Fruit fly (Drosophila melanogaster) whole organism, embryonic: ENCODE data around the gene LSm7.
A peak's percentile ranks its signal among the peaks of the same experiment; 100 is the strongest.

Source experiments
- B-H2 ChIP-seq: fragments of 200-800 bp; sonication (Bioruptor generic); optimal IDR thresholded peaks from 2 replicates; lab custom pipeline; 2018; ENCODE audit warnings: missing biosample characterization, mild to moderate bottlenecking, missing genetic modification characterization
- CG10654 ChIP-seq: fragments of 200-800 bp; sonication (Bioruptor generic); optimal IDR thresholded peaks from 2 replicates; lab custom pipeline; 2016; ENCODE audit warnings: missing biosample characterization, missing genetic modification characterization
- CG11504 ChIP-seq: fragments of 200-800 bp; sonication (Bioruptor generic); optimal IDR thresholded peaks from 3 replicates; lab custom pipeline; 2019; ENCODE audit warnings: missing biosample characterization, mild to moderate bottlenecking, missing genetic modification characterization, moderate library complexity
- CG11723 ChIP-seq: fragments of 200-800 bp; sonication (Bioruptor generic); optimal IDR thresholded peaks from 2 replicates; lab custom pipeline; 2017; ENCODE audit warnings: missing biosample characterization, mild to moderate bottlenecking, missing genetic modification characterization
- CG16863 ChIP-seq: fragments of 200-800 bp; sonication (Bioruptor generic); optimal IDR thresholded peaks from 3 replicates; lab custom pipeline; 2016; ENCODE audit warnings: missing biosample characterization, missing genetic modification characterization
- CG17359 ChIP-seq: fragments of 200-800 bp; sonication (Bioruptor generic); optimal IDR thresholded peaks from 3 replicates; lab custom pipeline; 2018; ENCODE audit warnings: missing biosample characterization, mild to moderate bottlenecking, missing genetic modification characterization, moderate library complexity
- CG17912 ChIP-seq: fragments of 200-800 bp; sonication (Bioruptor generic); optimal IDR thresholded peaks from 2 replicates; lab custom pipeline; 2018; ENCODE audit warnings: missing biosample characterization, mild to moderate bottlenecking, missing genetic modification characterization
- CG2712 ChIP-seq: fragments of 200-800 bp; optimal IDR thresholded peaks from 3 replicates; lab custom pipeline; 2019; ENCODE audit warnings: missing biosample characterization, mild to moderate bottlenecking, missing genetic modification characterization, moderate library complexity
- CG30020 ChIP-seq: fragments of 200-800 bp; optimal IDR thresholded peaks from 2 replicates; lab custom pipeline; 2019; ENCODE audit warnings: missing biosample characterization, mild to moderate bottlenecking, missing genetic modification characterization, moderate library complexity
- CG31441 ChIP-seq: fragments of 200-800 bp; sonication (Bioruptor generic); IDR thresholded peaks from 2 replicates; pipeline ENCODE4 v1.3.6; 2022; ENCODE audit warnings: missing biosample characterization, missing genetic modification characterization
- CG3163 ChIP-seq: fragments of 200-800 bp; sonication (Bioruptor generic); optimal IDR thresholded peaks from 3 replicates; lab custom pipeline; 2016; ENCODE audit warnings: missing biosample characterization, missing genetic modification characterization
- CG32767 ChIP-seq: fragments of 200-800 bp; sonication (Bioruptor generic); IDR thresholded peaks from 2 replicates; pipeline ENCODE4 v1.3.6; 2022; ENCODE audit warnings: missing biosample characterization, missing genetic modification characterization
- CG3847 ChIP-seq: fragments of 200-800 bp; sonication (Bioruptor generic); IDR thresholded peaks from 2 replicates; pipeline ENCODE4 v1.3.6; 2022; ENCODE audit warnings: missing biosample characterization, missing genetic modification characterization
- CG7271 ChIP-seq: fragments of 200-800 bp; sonication (Bioruptor generic); optimal IDR thresholded peaks from 2 replicates; lab custom pipeline; 2018; ENCODE audit warnings: missing biosample characterization, mild to moderate bottlenecking, missing genetic modification characterization, moderate library complexity
- CG7556 ChIP-seq: fragments of 200-800 bp; sonication (Bioruptor generic); optimal IDR thresholded peaks from 2 replicates; lab custom pipeline; 2017; ENCODE audit warnings: missing biosample characterization, mild to moderate bottlenecking, missing genetic modification characterization
- CG7839 ChIP-seq: fragments of 200-800 bp; sonication (Bioruptor generic); optimal IDR thresholded peaks from 3 replicates; lab custom pipeline; 2018; ENCODE audit warnings: missing biosample characterization, mild to moderate bottlenecking, missing genetic modification characterization, moderate library complexity
- CG7928 ChIP-seq: fragments of 200-800 bp; sonication (Bioruptor generic); optimal IDR thresholded peaks from 2 replicates; lab custom pipeline; 2017; ENCODE audit warnings: missing biosample characterization, mild to moderate bottlenecking, missing genetic modification characterization
- CG8281 ChIP-seq: fragments of 200-800 bp; sonication (Bioruptor generic); optimal IDR thresholded peaks from 2 replicates; lab custom pipeline; 2018; ENCODE audit warnings: missing biosample characterization, mild to moderate bottlenecking, missing genetic modification characterization, moderate library complexity
- CkIIα-i1 ChIP-seq: fragments of 200-800 bp; sonication (Bioruptor generic); IDR thresholded peaks from 2 replicates; pipeline ENCODE4 v1.3.6; 2022; ENCODE audit warnings: missing biosample characterization, missing genetic modification characterization
- D19A ChIP-seq: fragments of 200-800 bp; optimal IDR thresholded peaks from 3 replicates; lab custom pipeline; 2019; ENCODE audit warnings: missing biosample characterization, mild to moderate bottlenecking, missing genetic modification characterization, moderate library complexity
- E2f1 ChIP-seq: fragments of 200-800 bp; sonication (Bioruptor generic); IDR thresholded peaks from 2 replicates; pipeline ENCODE4 v1.3.6; 2022; ENCODE audit warnings: missing biosample characterization, missing genetic modification characterization
- Ets97D ChIP-seq: fragments of 200-800 bp; sonication (Bioruptor generic); optimal IDR thresholded peaks from 3 replicates; lab custom pipeline; 2016; ENCODE audit warnings: missing biosample characterization, missing genetic modification characterization
- Hey ChIP-seq: fragments of 200-800 bp; sonication (Bioruptor generic); optimal IDR thresholded peaks from 3 replicates; lab custom pipeline; 2018; ENCODE audit warnings: missing biosample characterization, mild to moderate bottlenecking, missing genetic modification characterization
- Hmr ChIP-seq: fragments of 200-800 bp; sonication (Bioruptor generic); optimal IDR thresholded peaks from 3 replicates; lab custom pipeline; 2017; ENCODE audit warnings: mild to moderate bottlenecking, missing biosample characterization, missing genetic modification reagents, missing genetic modification characterization
- Hr3 ChIP-seq: fragments of 200-800 bp; sonication (Bioruptor generic); optimal IDR thresholded peaks from 3 replicates; lab custom pipeline; 2016; ENCODE audit warnings: missing biosample characterization, missing genetic modification characterization
- Hr39 ChIP-seq: fragments of >200 bp; optimal IDR thresholded peaks from 2 replicates; lab custom pipeline; 2017
- MBD-R2 ChIP-seq: fragments of 200-800 bp; sonication (Bioruptor generic); IDR thresholded peaks from 2 replicates; pipeline ENCODE4 v1.3.6; 2022; ENCODE audit warnings: missing biosample characterization, missing genetic modification characterization
- Med ChIP-seq: fragments of 200-800 bp; sonication (Bioruptor generic); peaks from one replicate; lab custom pipeline; 2016; ENCODE audit warnings: missing biosample characterization, missing genetic modification characterization, mild to moderate bottlenecking, inconsistent platforms, moderate library complexity
- Ravus ChIP-seq: fragments of 200-800 bp; sonication (Bioruptor generic); IDR thresholded peaks from 2 replicates; pipeline ENCODE4 v1.3.6; 2022; ENCODE audit warnings: missing biosample characterization, missing genetic modification characterization
- Scr ChIP-seq: fragments of 200-800 bp; sonication (Bioruptor generic); IDR thresholded peaks from 2 replicates; pipeline ENCODE4 v1.3.6; 2022; ENCODE audit warnings: missing biosample characterization, missing genetic modification characterization; ENCODE audit not compliant: partially characterized antibody
- Sox100B ChIP-seq: fragments of 200-800 bp; sonication (Bioruptor generic); optimal IDR thresholded peaks from 3 replicates; lab custom pipeline; 2018; ENCODE audit warnings: missing biosample characterization, mild to moderate bottlenecking, missing genetic modification characterization
- ac ChIP-seq: fragments of 200-800 bp; sonication (Bioruptor generic); optimal IDR thresholded peaks from 3 replicates; lab custom pipeline; 2017; ENCODE audit warnings: missing biosample characterization, mild to moderate bottlenecking, missing genetic modification characterization
- aop ChIP-seq: fragments of 200-800 bp; sonication (Bioruptor generic); IDR thresholded peaks from 2 replicates; pipeline ENCODE4 v1.3.6; 2022; ENCODE audit warnings: missing biosample characterization, missing genetic modification characterization
- dati ChIP-seq: fragments of 200-800 bp; sonication (Bioruptor generic); IDR thresholded peaks from 2 replicates; pipeline ENCODE4 v1.3.6; 2022; ENCODE audit warnings: missing biosample characterization, missing genetic modification characterization
- dpn ChIP-seq, 2 experiments: fragments of 200-800 bp; sonication (Bioruptor generic); optimal IDR thresholded peaks; 3 replicates each; lab custom pipeline; 2016; ENCODE audit warnings: missing biosample characterization in 2 of 2, missing genetic modification characterization in 2 of 2
- eve ChIP-seq, 2 experiments: fragments of >200 bp; optimal IDR thresholded peaks; 2 replicates each; lab custom pipeline; 2017; ENCODE audit warnings: missing biosample characterization in 2 of 2, missing genetic modification characterization in 2 of 2
- fd64A ChIP-seq: fragments of 200-800 bp; sonication (Bioruptor generic); optimal IDR thresholded peaks from 3 replicates; lab custom pipeline; 2018; ENCODE audit warnings: missing biosample characterization, mild to moderate bottlenecking, missing genetic modification characterization
- gsb ChIP-seq: fragments of 200-800 bp; sonication (Bioruptor generic); IDR thresholded peaks from 2 replicates; pipeline ENCODE4 v1.3.6; 2022; ENCODE audit warnings: missing biosample characterization, missing genetic modification characterization
- gsb-n ChIP-seq: fragments of 200-800 bp; sonication (Bioruptor generic); optimal IDR thresholded peaks from 3 replicates; lab custom pipeline; 2018; ENCODE audit warnings: missing biosample characterization, mild to moderate bottlenecking, missing genetic modification characterization
- kay ChIP-seq: fragments of 200-800 bp; sonication (Bioruptor generic); optimal IDR thresholded peaks from 2 replicates; lab custom pipeline; 2016; ENCODE audit warnings: missing biosample characterization, missing genetic modification characterization
- ken ChIP-seq: fragments of 200-800 bp; sonication (Bioruptor generic); IDR thresholded peaks from 3 replicates; pipeline ENCODE4 v1.3.6; 2022; ENCODE audit warnings: missing biosample characterization, missing genetic modification characterization
- onecut ChIP-seq: fragments of 200-800 bp; sonication (Bioruptor generic); IDR thresholded peaks from 2 replicates; pipeline ENCODE4 v1.3.6; 2022; ENCODE audit warnings: missing biosample characterization, missing genetic modification characterization
- p53 ChIP-seq: fragments of 200-800 bp; sonication (Bioruptor generic); optimal IDR thresholded peaks from 2 replicates; lab custom pipeline; 2016; ENCODE audit warnings: missing biosample characterization, missing genetic modification characterization
- pita ChIP-seq: fragments of 200-800 bp; sonication (Bioruptor generic); optimal IDR thresholded peaks from 2 replicates; lab custom pipeline; 2017; ENCODE audit warnings: missing biosample characterization, mild to moderate bottlenecking, missing genetic modification characterization
- row ChIP-seq: fragments of 200-800 bp; sonication (Bioruptor generic); IDR thresholded peaks from 3 replicates; pipeline ENCODE4 v1.3.6; 2022; ENCODE audit warnings: missing biosample characterization, missing genetic modification characterization
- run ChIP-seq: fragments of 200-800 bp; sonication (Bioruptor generic); optimal IDR thresholded peaks from 3 replicates; lab custom pipeline; 2018; ENCODE audit warnings: missing biosample characterization, mild to moderate bottlenecking, missing genetic modification characterization
- sens ChIP-seq: fragments of 200-800 bp; sonication (Bioruptor generic); peaks from one replicate; lab custom pipeline; 2016; ENCODE audit warnings: missing biosample characterization, missing genetic modification characterization
- ssp ChIP-seq: fragments of 200-800 bp; sonication (Bioruptor generic); IDR thresholded peaks from 2 replicates; pipeline ENCODE4 v1.3.6; 2022; ENCODE audit warnings: missing biosample characterization, missing genetic modification characterization
- tin ChIP-seq: fragments of 200-800 bp; sonication (Bioruptor generic); optimal IDR thresholded peaks from 3 replicates; lab custom pipeline; 2016; ENCODE audit warnings: missing biosample characterization, missing genetic modification characterization
- vvl ChIP-seq: fragments of 200-800 bp; sonication (Bioruptor generic); IDR thresholded peaks from 2 replicates; pipeline ENCODE4 v1.3.6; 2022; ENCODE audit warnings: missing biosample characterization, missing genetic modification characterization
- wor ChIP-seq: fragments of 200-800 bp; sonication (Bioruptor generic); IDR thresholded peaks from 2 replicates; pipeline ENCODE4 v1.3.6; 2022; ENCODE audit warnings: missing biosample characterization, missing genetic modification characterization
- yki ChIP-seq: fragments of >200 bp; optimal IDR thresholded peaks from 3 replicates; lab custom pipeline; 2018
- z ChIP-seq: fragments of 200-800 bp; sonication (Bioruptor generic); IDR thresholded peaks from 3 replicates; pipeline ENCODE4 v1.3.6; 2022; ENCODE audit warnings: missing biosample characterization, missing genetic modification characterization

The LSm7 gene

DNA sequence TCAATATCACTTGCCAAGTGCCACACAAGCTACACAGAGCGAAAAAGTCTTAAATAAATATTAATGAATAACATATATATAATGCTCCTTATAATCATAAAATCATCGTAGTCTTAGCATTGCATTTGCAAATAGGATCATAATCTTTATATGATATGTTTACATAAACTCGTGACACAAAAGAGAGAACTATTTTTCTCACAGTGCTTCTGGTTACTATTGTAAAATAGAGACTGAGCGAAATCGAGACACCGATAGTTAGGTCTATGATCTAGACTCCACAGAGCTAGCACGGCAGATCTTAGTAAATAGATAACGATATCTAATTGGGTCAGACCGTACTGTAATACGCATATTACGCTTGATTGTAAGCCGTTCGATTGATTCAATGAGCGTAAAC lies 33.2 kb downstream of the LSm7 start (continued):
- TF ChIP-seq B-H2 (GFP tag; lab: Kevin White, UChicago) (no peak), CG11504 (peak; percentile 91), CG10654 (GFP tag; lab: Kevin White, UChicago) (no peak), ken (peak; percentile 69; the same call in 2 of the 3 replicates), CG2712 (tag; lab: Kevin White, UChicago) (no peak), dpn (GFP tag; optimal IDR thresholded peaks at IDR 0.05; lab: Kevin White, UChicago) (peak in 1 of 2 experiments; percentile 69), CG11723 (peak; percentile 49), wor (peak; percentile 61), Ets97D (GFP tag; lab: Kevin White, UChicago) (no peak), Hmr (GFP tag; lab: Kevin White, UChicago) (peak; percentile 64), CG3163 (GFP tag; lab: Kevin White, UChicago) (no peak), CG30020 (peak; percentile 16), tin (GFP tag; lab: Kevin White, UChicago) (peak; percentile 63), CG17359 (tag; lab: Kevin White, UChicago) (no peak), Sox100B (peak; percentile 3), yki (no peak), kay (GFP tag; lab: Kevin White, UChicago) (peak; percentile 55), E2f1 (GFP tag; lab: Robert Waterston, UW) (no peak), Med (GFP tag; lab: Kevin White, UChicago) (peak; percentile 47), CG31441 (GFP tag; lab: Robert Waterston, UW) (no peak), CG7271 (no peak), Scr (GFP tag; lab: Robert Waterston, UW) (no peak), MBD-R2 (peak; percentile 33; the same call in 1 of the 2 replicates), ssp (peak; percentile 56), onecut (GFP tag; lab: Robert Waterston, UW) (peak; percentile 69), row (GFP tag; lab: Robert Waterston, UW) (peak; percentile 91), CG3847 (GFP tag; lab: Robert Waterston, UW) (peak; percentile 69), CG8281 (tag; lab: Kevin White, UChicago) (no peak), aop (GFP tag; lab: Robert Waterston, UW) (0 out of 2 replicates have a peak, but pooled peaks have one; percentile 20), z (GFP tag; lab: Robert Waterston, UW) (no peak), CG7556 (GFP tag; lab: Kevin White, UChicago) (peak; percentile 74), D19A (tag; lab: Kevin White, UChicago) (peak; percentile 66), Hr3 (GFP tag; lab: Kevin White, UChicago) (peak; percentile 64), dati (GFP tag; lab: Robert Waterston, UW) (no peak), CG7928 (GFP tag; lab: Kevin White, UChicago) (no peak), gsb-n (tag; lab: Kevin White, UChicago) (peak; percentile 62), vvl (peak; percentile 86), pita (no peak), CG32767 (peak; percentile 81), Ravus (GFP tag; lab: Robert Waterston, UW) (peak; percentile 60), Hr39 (lab: Kevin White, UChicago) (no peak), CkIIα-i1 (GFP tag; lab: Robert Waterston, UW) (0 out of 2 replicates have a peak, but pooled peaks have one; percentile 64), sens (GFP tag; lab: Kevin White, UChicago) (peak; percentile 85), ac (GFP tag; lab: Kevin White, UChicago) (no peak), run (tag; lab: Kevin White, UChicago) (peak; percentile 3), gsb (GFP tag; lab: Robert Waterston, UW) (no peak), p53 (GFP tag; lab: Kevin White, UChicago) (no peak), CG17912 (GFP tag; lab: Kevin White, UChicago) (no peak), fd64A (no peak), CG16863 (GFP tag; lab: Kevin White, UChicago) (no peak), CG7839 (tag; lab: Kevin White, UChicago) (peak; percentile 85), eve (GFP tag; optimal IDR thresholded peaks at IDR 0.05; lab: Kevin White, UChicago) (peak in 1 of 2 experiments; percentile 84), Hey (tag; lab: Kevin White, UChicago) (no peak)
